Fruit fly (Drosophila melanogaster) whole organism, embryonic: ENCODE results near the gene Gel.

ENCODE experiments used
- CG10274 ChIP-seq: fragments of 200-800 bp; sonication (Bioruptor generic); optimal IDR thresholded peaks from 3 replicates; lab custom pipeline; 2017; ENCODE audit warnings: missing biosample characterization, mild to moderate bottlenecking, missing genetic modification characterization
- CG10366 ChIP-seq: fragments of 200-800 bp; sonication (Bioruptor generic); IDR thresholded peaks from 2 replicates; pipeline ENCODE4 v1.3.6; 2022; ENCODE audit warnings: missing biosample characterization, missing genetic modification characterization
- CG12299 ChIP-seq: fragments of 200-800 bp; sonication (Bioruptor generic); optimal IDR thresholded peaks from 2 replicates; lab custom pipeline; 2018; ENCODE audit warnings: missing biosample characterization, mild to moderate bottlenecking, missing genetic modification characterization
- CG13894 ChIP-seq: fragments of 200-800 bp; sonication (Bioruptor generic); optimal IDR thresholded peaks from 3 replicates; lab custom pipeline; 2018; ENCODE audit warnings: missing biosample characterization, mild to moderate bottlenecking, missing genetic modification characterization, moderate library complexity
- CG15514 ChIP-seq: fragments of 200-800 bp; sonication (Bioruptor generic); optimal IDR thresholded peaks from 3 replicates; lab custom pipeline; 2017; ENCODE audit warnings: missing biosample characterization, missing genetic modification characterization, mild to moderate bottlenecking, moderate library complexity, missing genetic modification reagents
- CG1602 ChIP-seq: fragments of 200-800 bp; sonication (Bioruptor generic); optimal IDR thresholded peaks from 3 replicates; lab custom pipeline; 2016; ENCODE audit warnings: missing biosample characterization, missing genetic modification characterization
- CG1647 ChIP-seq: fragments of 200-800 bp; sonication (Bioruptor generic); optimal IDR thresholded peaks from 3 replicates; lab custom pipeline; 2016; ENCODE audit warnings: missing biosample characterization, missing genetic modification characterization
- CG2129 ChIP-seq: fragments of 200-800 bp; sonication (Bioruptor generic); IDR thresholded peaks from 2 replicates; pipeline ENCODE4 v1.3.6; 2022; ENCODE audit warnings: missing biosample characterization, missing genetic modification characterization; ENCODE audit not compliant: partially characterized antibody
- CG2889 ChIP-seq: fragments of 200-800 bp; sonication (Bioruptor generic); IDR thresholded peaks from 3 replicates; pipeline ENCODE4 v1.3.6; 2022; ENCODE audit warnings: missing biosample characterization, missing genetic modification characterization
- CG31365 ChIP-seq: fragments of 200-800 bp; sonication (Bioruptor generic); optimal IDR thresholded peaks from 2 replicates; lab custom pipeline; 2018; ENCODE audit warnings: missing biosample characterization, mild to moderate bottlenecking, missing genetic modification characterization
- CG32772 ChIP-seq: fragments of 200-800 bp; sonication (Bioruptor generic); IDR thresholded peaks from 2 replicates; pipeline ENCODE4 v1.3.6; 2022; ENCODE audit warnings: missing biosample characterization, missing genetic modification characterization
- CG3726 ChIP-seq: fragments of 200-800 bp; sonication (Bioruptor generic); IDR thresholded peaks from 3 replicates; pipeline ENCODE4, ENCODE4 v1.3.6; 2022; ENCODE audit warnings: missing biosample characterization, missing genetic modification characterization
- CG3847 ChIP-seq: fragments of 200-800 bp; sonication (Bioruptor generic); IDR thresholded peaks from 2 replicates; pipeline ENCODE4 v1.3.6; 2022; ENCODE audit warnings: missing biosample characterization, missing genetic modification characterization
- CG4617 ChIP-seq: fragments of 200-800 bp; sonication (Bioruptor generic); optimal IDR thresholded peaks from 3 replicates; lab custom pipeline; 2016; ENCODE audit warnings: missing biosample characterization, missing genetic modification characterization, borderline replicate concordance
- CG6765 ChIP-seq: fragments of 200-800 bp; sonication (Bioruptor generic); optimal IDR thresholded peaks from 3 replicates; lab custom pipeline; 2017; ENCODE audit warnings: missing biosample characterization, mild to moderate bottlenecking, missing genetic modification characterization
- CG7357 ChIP-seq: fragments of 200-800 bp; sonication (Bioruptor generic); IDR thresholded peaks from 3 replicates; pipeline ENCODE4 v1.3.6; 2022; ENCODE audit warnings: missing biosample characterization, missing genetic modification characterization
- CG7963 ChIP-seq: fragments of 200-800 bp; sonication (Bioruptor generic); IDR thresholded peaks from 3 replicates; pipeline ENCODE4 v1.3.6; 2022; ENCODE audit warnings: missing biosample characterization, missing genetic modification characterization; ENCODE audit not compliant: partially characterized antibody
- D19B ChIP-seq: fragments of 200-800 bp; sonication (Bioruptor generic); optimal IDR thresholded peaks from 2 replicates; lab custom pipeline; 2017; ENCODE audit warnings: missing biosample characterization, mild to moderate bottlenecking, missing genetic modification characterization
- Hr3 ChIP-seq: fragments of 200-800 bp; sonication (Bioruptor generic); optimal IDR thresholded peaks from 3 replicates; lab custom pipeline; 2016; ENCODE audit warnings: missing biosample characterization, missing genetic modification characterization
- Lhr ChIP-seq: fragments of 200-800 bp; sonication (Bioruptor generic); optimal IDR thresholded peaks from 3 replicates; lab custom pipeline; 2017; ENCODE audit warnings: mild to moderate bottlenecking, missing biosample characterization, missing genetic modification reagents, missing genetic modification characterization
- MESR4 ChIP-seq: fragments of 200-800 bp; sonication (Bioruptor generic); optimal IDR thresholded peaks from 2 replicates; lab custom pipeline; 2018; ENCODE audit warnings: missing biosample characterization, mild to moderate bottlenecking, missing genetic modification characterization, moderate library complexity
- MTF-1 ChIP-seq: fragments of 200-800 bp; sonication (Bioruptor generic); optimal IDR thresholded peaks from 2 replicates; lab custom pipeline; 2018; ENCODE audit warnings: missing biosample characterization, mild to moderate bottlenecking, missing genetic modification characterization, borderline replicate concordance
- Mad ChIP-seq: fragments of 200-800 bp; sonication (Bioruptor generic); optimal IDR thresholded peaks from 2 replicates; lab custom pipeline; 2016; ENCODE audit warnings: missing biosample characterization, missing genetic modification characterization
- Med ChIP-seq: fragments of 200-800 bp; sonication (Bioruptor generic); peaks from one replicate; lab custom pipeline; 2016; ENCODE audit warnings: missing biosample characterization, missing genetic modification characterization, mild to moderate bottlenecking, inconsistent platforms, moderate library complexity
- Mes4 ChIP-seq: fragments of 200-800 bp; sonication (Bioruptor generic); optimal IDR thresholded peaks from 2 replicates; lab custom pipeline; 2016; ENCODE audit warnings: missing biosample characterization, missing genetic modification characterization
- Myb ChIP-seq: fragments of 200-800 bp; sonication (Bioruptor generic); optimal IDR thresholded peaks from 2 replicates; lab custom pipeline; 2016; ENCODE audit warnings: missing biosample characterization, missing genetic modification characterization
- NfI ChIP-seq: fragments of 200-800 bp; sonication (Bioruptor generic); optimal IDR thresholded peaks from 3 replicates; lab custom pipeline; 2018; ENCODE audit warnings: missing biosample characterization, mild to moderate bottlenecking, missing genetic modification characterization, moderate library complexity
- Spps ChIP-seq: fragments of 200-800 bp; sonication (Bioruptor generic); optimal IDR thresholded peaks from 2 replicates; lab custom pipeline; 2018; ENCODE audit warnings: missing biosample characterization, mild to moderate bottlenecking, missing genetic modification characterization
- Sry-δ ChIP-seq: fragments of 200-800 bp; sonication (Bioruptor generic); optimal IDR thresholded peaks from 2 replicates; lab custom pipeline; 2016; ENCODE audit warnings: missing biosample characterization, missing genetic modification characterization
- Vsx1 ChIP-seq: fragments of 200-800 bp; sonication (Bioruptor generic); optimal IDR thresholded peaks from 2 replicates; lab custom pipeline; 2017; ENCODE audit warnings: missing biosample characterization, mild to moderate bottlenecking, missing genetic modification characterization, missing genetic modification reagents
- bcd ChIP-seq: fragments of 200-800 bp; sonication (Bioruptor generic); optimal IDR thresholded peaks from 2 replicates; lab custom pipeline; 2017; ENCODE audit warnings: missing biosample characterization, mild to moderate bottlenecking, missing genetic modification characterization
- chn ChIP-seq: fragments of 200-800 bp; sonication (Bioruptor generic); optimal IDR thresholded peaks from 2 replicates; lab custom pipeline; 2016; ENCODE audit warnings: missing biosample characterization, missing genetic modification characterization
- ci ChIP-seq: fragments of 200-800 bp; sonication (Bioruptor generic); IDR thresholded peaks from 3 replicates; pipeline ENCODE4 v1.3.6; 2022; ENCODE audit warnings: missing biosample characterization, missing genetic modification characterization
- crp ChIP-seq, 2 experiments: fragments of 200-800 bp; sonication (Bioruptor generic); optimal IDR thresholded peaks; 2 replicates in 1 of 2; 3 replicates in 1 of 2; lab custom pipeline; 2017; ENCODE audit warnings: missing biosample characterization in 2 of 2, missing genetic modification characterization in 2 of 2, mild to moderate bottlenecking in 1 of 2, moderate library complexity in 1 of 2
- ewg ChIP-seq: fragments of 200-800 bp; sonication (Bioruptor generic); optimal IDR thresholded peaks from 3 replicates; lab custom pipeline; 2017; ENCODE audit warnings: mild to moderate bottlenecking, missing biosample characterization, missing genetic modification reagents, missing genetic modification characterization
- grau ChIP-seq: fragments of 200-800 bp; optimal IDR thresholded peaks from 3 replicates; lab custom pipeline; 2019; ENCODE audit warnings: missing biosample characterization, mild to moderate bottlenecking, missing genetic modification characterization, moderate library complexity
- gt ChIP-seq: fragments of 200-800 bp; sonication (Bioruptor generic); IDR thresholded peaks from 2 replicates; pipeline ENCODE4 v1.3.6; 2022; ENCODE audit warnings: missing biosample characterization, missing genetic modification characterization
- h ChIP-seq: fragments of >200 bp; optimal IDR thresholded peaks from 2 replicates; lab custom pipeline; 2017
- hbn ChIP-seq: fragments of 200-800 bp; sonication (Bioruptor generic); IDR thresholded peaks from 2 replicates; pipeline ENCODE4 v1.3.6; 2022; ENCODE audit warnings: missing biosample characterization, missing genetic modification characterization; ENCODE audit not compliant: partially characterized antibody
- ken ChIP-seq: fragments of 200-800 bp; sonication (Bioruptor generic); IDR thresholded peaks from 3 replicates; pipeline ENCODE4 v1.3.6; 2022; ENCODE audit warnings: missing biosample characterization, missing genetic modification characterization
- lov ChIP-seq, 2 experiments: fragments of 200-800 bp in 1 of 2; fragments of >200 bp in 1 of 2; sonication (Bioruptor generic) in 1 of 2; IDR thresholded peaks in 1 of 2; optimal IDR thresholded peaks in 1 of 2; 2 replicates in 1 of 2; 3 replicates in 1 of 2; pipeline versions ENCODE4 v1.3.6 to Lab custom; 2017 to 2022; ENCODE audit warnings: missing biosample characterization in 1 of 2, missing genetic modification characterization in 1 of 2
- luna ChIP-seq: fragments of 200-800 bp; sonication (Bioruptor generic); optimal IDR thresholded peaks from 2 replicates; lab custom pipeline; 2016; ENCODE audit warnings: missing biosample characterization, missing genetic modification characterization
- mld ChIP-seq: fragments of 200-800 bp; sonication (Bioruptor generic); IDR thresholded peaks from 3 replicates; pipeline ENCODE4 v1.3.6; 2022; ENCODE audit warnings: missing biosample characterization, missing genetic modification characterization; ENCODE audit not compliant: partially characterized antibody
- odd ChIP-seq: fragments of 200-800 bp; sonication (Bioruptor generic); optimal IDR thresholded peaks from 2 replicates; lab custom pipeline; 2017; ENCODE audit warnings: missing biosample characterization, mild to moderate bottlenecking, missing genetic modification characterization
- psq ChIP-seq: fragments of 200-800 bp; sonication (Bioruptor generic); optimal IDR thresholded peaks from 2 replicates; lab custom pipeline; 2017; ENCODE audit warnings: missing biosample characterization, missing genetic modification characterization
- sc ChIP-seq, 3 experiments: fragments of >200 bp in 2 of 3; fragments of 200-800 bp in 1 of 3; sonication (Bioruptor generic) in 1 of 3; optimal IDR thresholded peaks; 2 replicates in 2 of 3; 3 replicates in 1 of 3; lab custom pipeline; 2017; ENCODE audit warnings: mild to moderate bottlenecking in 1 of 3, missing biosample characterization in 1 of 3, missing genetic modification characterization in 1 of 3, missing genetic modification reagents in 1 of 3
- sens-2 ChIP-seq: fragments of 200-800 bp; sonication (Bioruptor generic); IDR thresholded peaks from 2 replicates; pipeline ENCODE4 v1.3.6; 2022; ENCODE audit warnings: missing biosample characterization, missing genetic modification characterization
- sna ChIP-seq: fragments of 200-800 bp; sonication (Bioruptor generic); IDR thresholded peaks from 2 replicates; pipeline ENCODE4 v1.3.6; 2022; ENCODE audit warnings: missing biosample characterization, missing genetic modification characterization; ENCODE audit not compliant: partially characterized antibody
- vvl ChIP-seq: fragments of 200-800 bp; sonication (Bioruptor generic); IDR thresholded peaks from 2 replicates; pipeline ENCODE4 v1.3.6; 2022; ENCODE audit warnings: missing biosample characterization, missing genetic modification characterization
- zf30C ChIP-seq: fragments of 200-800 bp; sonication (Bioruptor generic); optimal IDR thresholded peaks from 3 replicates; lab custom pipeline; 2018; ENCODE audit warnings: missing biosample characterization, mild to moderate bottlenecking, missing genetic modification characterization

Gene Gel

DNA sequence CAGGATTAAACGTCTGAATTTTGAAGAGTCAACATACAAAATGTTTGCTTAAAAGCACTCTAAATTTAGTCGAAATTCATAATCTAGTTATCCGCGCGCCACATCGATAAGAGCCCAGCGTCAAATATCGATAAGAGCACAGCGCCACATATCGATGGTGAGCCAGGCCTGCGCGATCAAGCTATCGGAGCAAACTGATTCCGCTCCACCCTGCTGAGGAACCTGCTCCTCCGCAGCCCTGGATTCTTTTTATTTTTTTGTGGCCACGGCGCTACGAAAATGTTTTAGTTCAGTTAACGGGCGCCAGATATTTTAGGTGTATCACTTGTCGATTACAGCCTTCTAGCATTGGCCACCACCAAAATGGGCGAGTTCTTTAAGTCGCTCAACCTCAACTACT lies 14.2 kb upstream of the Gel start (continued):
- TF ChIP-seq odd = no peak
- TF ChIP-seq CG15514 = peak; percentile 100
- no peak for TF ChIP-seq CG10366 (GFP tag; lab: Robert Waterston, UW)
- no peak for TF ChIP-seq Vsx1 (GFP tag; lab: Kevin White, UChicago)
- TF ChIP-seq ewg (GFP tag; lab: Kevin White, UChicago) = peak; percentile 76
- peak; percentile 98 for TF ChIP-seq MESR4
- no peak for TF ChIP-seq CG31365 (tag; lab: Kevin White, UChicago)
- no peak for TF ChIP-seq sc (optimal IDR thresholded peaks at IDR 0.05; lab: Kevin White, UChicago)
- no peak for TF ChIP-seq sc (GFP tag; optimal IDR thresholded peaks at IDR 0.05; lab: Kevin White, UChicago)
- no peak for TF ChIP-seq NfI (GFP tag; lab: Kevin White, UChicago)
- TF ChIP-seq lov (optimal IDR thresholded peaks at IDR 0.05; lab: Kevin White, UChicago) = no peak
- TF ChIP-seq lov (GFP tag; IDR thresholded peaks at IDR 0.05; lab: Robert Waterston, UW) = no peak
- peak; percentile 95 for TF ChIP-seq hbn (GFP tag; lab: Robert Waterston, UW)
- peak; percentile 48; the same call in 2 of the 3 replicates for TF ChIP-seq ci
- no peak for TF ChIP-seq CG2889 (GFP tag; lab: Robert Waterston, UW)
- no peak for TF ChIP-seq CG13894 (tag; lab: Kevin White, UChicago)
- peak; percentile 96 for TF ChIP-seq sna (GFP tag; lab: Robert Waterston, UW)
- peak; percentile 66 for TF ChIP-seq CG3847 (GFP tag; lab: Robert Waterston, UW)
- TF ChIP-seq CG7357 (GFP tag; lab: Robert Waterston, UW) = no peak
- TF ChIP-seq crp (GFP tag; optimal IDR thresholded peaks at IDR 0.05; lab: Kevin White, UChicago) = peak in 1 of 2 experiments; percentile 9
- peak; percentile 45 for TF ChIP-seq luna
- TF ChIP-seq bcd (GFP tag; lab: Kevin White, UChicago) = peak; percentile 36
- peak; percentile 95 for TF ChIP-seq Med (GFP tag; lab: Kevin White, UChicago)
- peak; percentile 88 for TF ChIP-seq Sry-δ (GFP tag; lab: Kevin White, UChicago)
- TF ChIP-seq Hr3 (GFP tag; lab: Kevin White, UChicago) = peak; percentile 20
- TF ChIP-seq D19B (GFP tag; lab: Kevin White, UChicago) = no peak
- no peak for TF ChIP-seq CG6765 (GFP tag; lab: Kevin White, UChicago)
- no peak for TF ChIP-seq psq (GFP tag; lab: Kevin White, UChicago)
- peak; percentile 15 for TF ChIP-seq CG1647 (GFP tag; lab: Kevin White, UChicago)
- no peak for TF ChIP-seq sens-2 (GFP tag; lab: Robert Waterston, UW)
- no peak for TF ChIP-seq zf30C (GFP tag; lab: Kevin White, UChicago)
- TF ChIP-seq CG32772 (GFP tag; lab: Robert Waterston, UW) = no peak
- no peak for TF ChIP-seq CG1602
- no peak; the same call in 1 of the 2 replicates for TF ChIP-seq vvl (GFP tag; lab: Robert Waterston, UW)
- TF ChIP-seq chn (GFP tag; lab: Kevin White, UChicago) = peak; percentile 25
- TF ChIP-seq mld = peak; percentile 98
- TF ChIP-seq MTF-1 (GFP tag; lab: Kevin White, UChicago) = no peak
- TF ChIP-seq ken (GFP tag; lab: Robert Waterston, UW) = no peak
- TF ChIP-seq CG12299 = peak; percentile 32
- TF ChIP-seq Mad (GFP tag; lab: Kevin White, UChicago) = peak; percentile 31
- TF ChIP-seq CG4617 (GFP tag; lab: Kevin White, UChicago) = peak; percentile 82
- peak; percentile 32 for TF ChIP-seq Mes4 (GFP tag; lab: Kevin White, UChicago)
- peak; percentile 92 for TF ChIP-seq CG2129
- peak; percentile 45 for TF ChIP-seq grau
- peak; percentile 97 for TF ChIP-seq CG7963 (GFP tag; lab: Robert Waterston, UW)
- TF ChIP-seq Myb = peak; percentile 65
- peak; percentile 88 for TF ChIP-seq Lhr (GFP tag; lab: Kevin White, UChicago)
- TF ChIP-seq h (lab: Kevin White, UChicago) = no peak
- TF ChIP-seq Spps (tag; lab: Kevin White, UChicago) = no peak
- TF ChIP-seq gt (GFP tag; lab: Robert Waterston, UW) = no peak
- no peak for TF ChIP-seq CG10274
- no peak for TF ChIP-seq CG3726 (GFP tag; lab: Robert Waterston, UW)
